Worm (Caenorhabditis elegans) whole organism, L1 larva: Measurements from ENCODE around the gene Y73B6BL.31.
A peak's percentile ranks its signal among the peaks of the same experiment; 100 is the strongest.

Source experiments
- C16A3.4 ChIP-seq: fragments of 150-350 bp; optimal IDR thresholded peaks from 2 replicates; lab custom pipeline; 2014; ENCODE audit warnings: missing biosample characterization, missing genetic modification characterization
- F16B12.6 ChIP-seq: fragments of 150-350 bp; optimal IDR thresholded peaks from 2 replicates; lab custom pipeline; 2014; ENCODE audit warnings: missing biosample characterization, missing genetic modification characterization
- Y116A8C.19 ChIP-seq: sonication (generic microtip); optimal IDR thresholded peaks from 2 replicates; lab custom pipeline; 2016; ENCODE audit warnings: missing compliant biosample characterization, missing genetic modification characterization, borderline replicate concordance
- aha-1 ChIP-seq: fragments of 150-350 bp; optimal IDR thresholded peaks from 2 replicates; lab custom pipeline; 2014; ENCODE audit warnings: missing biosample characterization, missing genetic modification characterization
- alr-1 ChIP-seq: fragments of 200-800 bp; sonication (Bioruptor generic); optimal IDR thresholded peaks from 2 replicates; lab custom pipeline; 2018; ENCODE audit warnings: borderline replicate concordance, mild to moderate bottlenecking, missing genetic modification characterization, missing compliant biosample characterization
- ama-1 ChIP-seq: fragments of 150-350 bp; optimal IDR thresholded peaks from 2 replicates; lab custom pipeline; 2014
- ceh-82 ChIP-seq, 3 experiments: fragments of 150-350 bp in 1 of 3; sonication (generic microtip) in 2 of 3; optimal IDR thresholded peaks; 2 replicates each; lab custom pipeline; 2014 to 2017; ENCODE audit warnings: missing biosample characterization in 3 of 3, missing genetic modification characterization in 3 of 3
- ceh-90 ChIP-seq: sonication (generic microtip); optimal IDR thresholded peaks from 2 replicates; lab custom pipeline; 2016; ENCODE audit warnings: missing genetic modification characterization, missing compliant biosample characterization
- ces-1 ChIP-seq: fragments of 150-350 bp; optimal IDR thresholded peaks from 2 replicates; lab custom pipeline; 2014; ENCODE audit warnings: missing biosample characterization, missing genetic modification reagents, missing genetic modification characterization
- egl-13 ChIP-seq: sonication (generic microtip); optimal IDR thresholded peaks from 2 replicates; lab custom pipeline; 2016; ENCODE audit warnings: missing genotype, missing genetic modification reagents, missing genetic modification characterization, missing compliant biosample characterization
- egl-27 ChIP-seq, 2 experiments: fragments of 150-350 bp in 1 of 2; sonication (generic microtip); optimal IDR thresholded peaks; 3 replicates each; lab custom pipeline; 2017 to 2018; ENCODE audit warnings: missing biosample characterization in 2 of 2, missing genetic modification characterization in 2 of 2, missing genetic modification reagents in 2 of 2
- elt-2 ChIP-seq: sonication (generic microtip); optimal IDR thresholded peaks from 2 replicates; lab custom pipeline; 2016; ENCODE audit warnings: missing genetic modification characterization, mild to moderate bottlenecking, inconsistent platforms, missing compliant biosample characterization, missing genetic modification reagents
- fkh-10 ChIP-seq: sonication (generic microtip); optimal IDR thresholded peaks from 2 replicates; lab custom pipeline; 2017; ENCODE audit warnings: missing biosample characterization, missing genetic modification reagents, missing genetic modification characterization
- fkh-8 ChIP-seq: sonication (generic microtip); optimal IDR thresholded peaks from 2 replicates; lab custom pipeline; 2016; ENCODE audit warnings: mild to moderate bottlenecking, missing genetic modification characterization, missing compliant biosample characterization
- grh-1 ChIP-seq: fragments of 200-800 bp; sonication (Bioruptor generic); IDR thresholded peaks from 2 replicates; pipeline ENCODE4 v1.3.6; 2022; ENCODE audit warnings: missing genetic modification reagents, missing genetic modification characterization, missing compliant biosample characterization
- hlh-17 ChIP-seq: fragments of 200-800 bp; sonication (Bioruptor generic); optimal IDR thresholded peaks from 2 replicates; lab custom pipeline; 2018; ENCODE audit warnings: missing genetic modification characterization, mild to moderate bottlenecking, missing compliant biosample characterization, moderate library complexity, borderline replicate concordance
- hpl-2 ChIP-seq: fragments of 150-350 bp; optimal IDR thresholded peaks from 2 replicates; lab custom pipeline; 2014; ENCODE audit warnings: missing biosample characterization, missing genetic modification reagents, missing genetic modification characterization
- irx-1 ChIP-seq: sonication (generic microtip); optimal IDR thresholded peaks from 2 replicates; lab custom pipeline; 2016; ENCODE audit warnings: missing genetic modification characterization, missing compliant biosample characterization
- lin-13 ChIP-seq: fragments of 150-350 bp; optimal IDR thresholded peaks from 2 replicates; lab custom pipeline; 2014; ENCODE audit warnings: missing biosample characterization, missing genetic modification reagents, missing genetic modification characterization
- lin-14 ChIP-seq: fragments of 200-800 bp; sonication (Bioruptor generic); optimal IDR thresholded peaks from 2 replicates; lab custom pipeline; 2018; ENCODE audit warnings: mild to moderate bottlenecking, missing genetic modification characterization, moderate library complexity, missing compliant biosample characterization
- lin-15B ChIP-seq: fragments of 150-350 bp; sonication (generic microtip); optimal IDR thresholded peaks from 3 replicates; lab custom pipeline; 2014; ENCODE audit warnings: missing biosample characterization, missing genetic modification characterization
- mep-1 ChIP-seq: fragments of 150-350 bp; optimal IDR thresholded peaks from 2 replicates; lab custom pipeline; 2014; ENCODE audit warnings: missing biosample characterization, missing genetic modification characterization
- nhr-11 ChIP-seq: fragments of 150-350 bp; optimal IDR thresholded peaks from 2 replicates; lab custom pipeline; 2014; ENCODE audit warnings: missing biosample characterization, missing genetic modification characterization
- nhr-47 ChIP-seq: sonication (generic microtip); optimal IDR thresholded peaks from 2 replicates; lab custom pipeline; 2016; ENCODE audit warnings: mild to moderate bottlenecking, missing genetic modification characterization, moderate library complexity, missing compliant biosample characterization
- nhr-71 ChIP-seq: sonication (generic microtip); optimal IDR thresholded peaks from 2 replicates; lab custom pipeline; 2016; ENCODE audit warnings: mild to moderate bottlenecking, missing genetic modification characterization, moderate library complexity, missing compliant biosample characterization
- nhr-77 ChIP-seq: fragments of 150-350 bp; optimal IDR thresholded peaks from 2 replicates; lab custom pipeline; 2014; ENCODE audit warnings: missing biosample characterization, missing genetic modification characterization
- nhr-85 ChIP-seq: sonication (generic microtip); peaks from one replicate; lab custom pipeline; 2016; ENCODE audit warnings: missing genetic modification characterization, inconsistent platforms, missing compliant biosample characterization
- nhr-90 ChIP-seq: sonication (generic microtip); optimal IDR thresholded peaks from 2 replicates; lab custom pipeline; 2016; ENCODE audit warnings: mild to moderate bottlenecking, missing genetic modification characterization, missing compliant biosample characterization; ENCODE audit not compliant: poor library complexity
- pag-3 ChIP-seq: sonication (generic microtip); optimal IDR thresholded peaks from 2 replicates; lab custom pipeline; 2017; ENCODE audit warnings: missing genetic modification characterization, mild to moderate bottlenecking, missing compliant biosample characterization, antibody characterized with exemption, borderline replicate concordance; ENCODE audit not compliant: insufficient read depth
- pax-3 ChIP-seq: fragments of 200-800 bp; sonication (Bioruptor generic); optimal IDR thresholded peaks from 2 replicates; lab custom pipeline; 2018; ENCODE audit warnings: mild to moderate bottlenecking, missing genetic modification characterization, moderate library complexity, missing compliant biosample characterization
- pqm-1 ChIP-seq: sonication (generic microtip); optimal IDR thresholded peaks from 3 replicates; lab custom pipeline; 2017; ENCODE audit warnings: missing biosample characterization, missing genetic modification characterization
- skn-1 ChIP-seq: fragments of 150-350 bp; optimal IDR thresholded peaks from 2 replicates; lab custom pipeline; 2014; ENCODE audit warnings: missing biosample characterization, missing genetic modification characterization
- sup-37 ChIP-seq: fragments of 200-800 bp; sonication (Bioruptor generic); optimal IDR thresholded peaks from 2 replicates; lab custom pipeline; 2018; ENCODE audit warnings: mild to moderate bottlenecking, missing genetic modification characterization, missing compliant biosample characterization
- tlp-1 ChIP-seq: fragments of 150-350 bp; optimal IDR thresholded peaks from 2 replicates; lab custom pipeline; 2014; ENCODE audit warnings: missing biosample characterization, missing genetic modification characterization
- unc-62 ChIP-seq: fragments of 150-350 bp; optimal IDR thresholded peaks from 2 replicates; lab custom pipeline; 2014; ENCODE audit warnings: missing biosample characterization, missing genetic modification reagents, missing genetic modification characterization
- unc-98 ChIP-seq: fragments of 200-800 bp; sonication (Bioruptor generic); IDR thresholded peaks from 2 replicates; pipeline ENCODE4 v1.3.6; 2022; ENCODE audit warnings: missing genetic modification characterization, missing compliant biosample characterization
- vab-15 ChIP-seq: sonication (generic microtip); optimal IDR thresholded peaks from 2 replicates; lab custom pipeline; 2017; ENCODE audit warnings: missing genotype, mild to moderate bottlenecking, missing genetic modification characterization, missing compliant biosample characterization
- xbp-1 ChIP-seq: sonication (generic microtip); optimal IDR thresholded peaks from 2 replicates; lab custom pipeline; 2016; ENCODE audit warnings: missing genetic modification characterization, missing compliant biosample characterization
- zag-1 ChIP-seq: fragments of 150-350 bp; optimal IDR thresholded peaks from 2 replicates; lab custom pipeline; 2014; ENCODE audit warnings: missing biosample characterization, missing genetic modification characterization
- ztf-11 ChIP-seq, 2 experiments: sonication (generic microtip); optimal IDR thresholded peaks; 2 replicates each; lab custom pipeline; 2016 to 2017; ENCODE audit warnings: missing genetic modification characterization in 2 of 2, missing biosample characterization in 1 of 2, missing compliant biosample characterization in 1 of 2

Y73B6BL.31 gene

DNA sequence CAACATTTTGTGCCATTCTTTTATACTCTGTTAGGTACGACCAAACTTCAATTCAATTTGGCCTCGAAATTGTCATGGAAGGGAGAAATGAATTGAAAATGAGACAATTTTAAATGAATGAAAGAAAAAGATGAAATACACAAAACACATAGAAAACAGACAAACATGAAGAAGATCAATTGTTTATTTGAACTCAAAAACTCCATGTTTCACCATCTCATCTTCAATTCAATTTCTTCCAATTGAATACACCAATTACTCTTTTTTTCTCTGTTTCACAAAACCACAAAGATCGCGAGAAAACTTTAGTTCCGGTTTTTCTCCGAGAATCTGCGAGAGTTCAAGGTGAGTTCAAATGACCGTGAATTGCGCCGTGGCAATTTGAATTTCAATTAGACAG, 14.5 kb upstream of the Y73B6BL.31 start (continued):
- TF ChIP-seq alr-1 (tag; lab: Kevin White, UChicago): no peak
- no peak for TF ChIP-seq nhr-71
- TF ChIP-seq hpl-2 (GFP tag; lab: Kevin White, UChicago): no peak
- peak; percentile 42; the same call in 1 of the 2 replicates for TF ChIP-seq grh-1 (GFP tag; lab: Robert Waterston, UW)
- TF ChIP-seq unc-62 (GFP tag; lab: Kevin White, UChicago): no peak
- TF ChIP-seq C16A3.4 (tag; lab: Kevin White, UChicago): no peak
- no peak for TF ChIP-seq vab-15
- no peak for TF ChIP-seq fkh-8 (tag; lab: Kevin White, UChicago)
- no peak for TF ChIP-seq unc-98
- TF ChIP-seq ces-1 (GFP tag; lab: Kevin White, UChicago): no peak
- TF ChIP-seq skn-1 (tag; lab: Kevin White, UChicago): no peak
- TF ChIP-seq ztf-11 (tag; optimal IDR thresholded peaks at IDR 0.05; lab: Kevin White, UChicago): no peak
- TF ChIP-seq zag-1: no peak
- no peak for TF ChIP-seq egl-13 (tag; lab: Kevin White, UChicago)
- no peak for TF ChIP-seq nhr-77 (tag; lab: Kevin White, UChicago)
- no peak for TF ChIP-seq ama-1 (lab: Kevin White, UChicago)
- no peak for TF ChIP-seq pag-3 (tag; lab: Kevin White, UChicago)
- TF ChIP-seq lin-15B: no peak
- TF ChIP-seq xbp-1: no peak
- TF ChIP-seq fkh-10 (GFP tag; lab: Kevin White, UChicago): no peak
- TF ChIP-seq irx-1 (tag; lab: Kevin White, UChicago): no peak
- no peak for TF ChIP-seq egl-27 (tag; optimal IDR thresholded peaks at IDR 0.05; lab: Kevin White, UChicago)
- TF ChIP-seq, all 84 proteins: peak for 6

DNA sequence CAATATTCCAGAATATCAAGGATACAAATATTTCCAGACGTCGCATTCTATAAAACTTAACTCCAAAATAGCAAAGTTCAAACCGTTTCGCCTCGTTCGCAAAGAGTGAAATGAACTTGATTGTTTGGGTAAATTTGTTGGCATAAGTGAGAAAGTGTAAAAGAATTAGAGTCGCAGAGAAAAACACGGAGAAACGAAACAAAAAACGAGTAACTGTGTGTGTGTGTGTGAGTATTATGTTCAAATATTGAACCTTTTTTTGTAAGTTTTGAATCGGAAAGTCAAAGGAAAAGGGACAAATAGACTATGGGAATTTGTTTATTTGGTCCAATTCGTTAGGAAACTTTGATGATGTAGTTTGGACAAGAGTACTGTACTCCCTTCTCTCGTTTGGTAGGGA, 10.1 kb upstream of the Y73B6BL.31 start, which contains the start of gene acp-7:
TSS of gene acp-7 (minus strand) at position 101 of the 400 bp plus-strand sequence.
- TF ChIP-seq lin-14 (GFP tag; lab: Kevin White, UChicago) (peak; percentile 5), nhr-90 (tag; lab: Kevin White, UChicago) (no peak), egl-13 (tag; lab: Kevin White, UChicago) (no peak), mep-1 (tag; lab: Kevin White, UChicago) (no peak), sup-37 (GFP tag; lab: Kevin White, UChicago) (no peak), nhr-85 (tag; lab: Kevin White, UChicago) (no peak), ceh-82 (tag; optimal IDR thresholded peaks at IDR 0.05; lab: Kevin White, UChicago) (no peak), nhr-11 (tag; lab: Kevin White, UChicago) (no peak), ceh-90 (no peak)

DNA sequence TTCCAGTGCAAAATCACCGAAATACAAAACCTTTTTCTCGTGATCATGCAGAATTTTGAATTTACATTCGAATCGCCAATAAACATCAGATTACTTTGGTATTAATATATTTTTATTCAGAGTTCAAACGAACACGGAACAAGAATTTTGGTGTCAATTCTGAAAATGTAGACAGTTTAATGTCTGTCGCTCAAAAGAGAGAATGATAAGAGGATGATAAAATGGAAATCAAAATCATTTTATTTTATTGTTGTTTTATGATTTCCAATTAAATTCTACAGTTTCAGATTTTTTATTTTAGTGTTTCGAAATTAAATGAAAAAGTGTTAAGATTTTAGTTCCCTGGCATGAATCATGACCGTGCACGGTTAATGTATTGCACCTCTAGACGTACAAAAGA, 9.3 kb upstream of the Y73B6BL.31 start:
- TF ChIP-seq elt-2 (tag; lab: Kevin White, UChicago) (peak; percentile 40), nhr-77 (tag; lab: Kevin White, UChicago) (no peak), nhr-90 (tag; lab: Kevin White, UChicago) (no peak), pqm-1 (tag; lab: Kevin White, UChicago) (no peak), tlp-1 (tag; lab: Kevin White, UChicago) (peak; percentile 13), pax-3 (tag; lab: Kevin White, UChicago) (no peak), sup-37 (GFP tag; lab: Kevin White, UChicago) (no peak), ceh-90 (no peak), nhr-47 (tag; lab: Kevin White, UChicago) (no peak), F16B12.6 (tag; lab: Kevin White, UChicago) (no peak), hlh-17 (GFP tag; lab: Kevin White, UChicago) (no peak), nhr-85 (tag; lab: Kevin White, UChicago) (no peak), lin-13 (GFP tag; lab: Kevin White, UChicago) (no peak), fkh-8 (tag; lab: Kevin White, UChicago) (no peak), aha-1 (no peak), Y116A8C.19 (tag; lab: Kevin White, UChicago) (no peak)
